Worm (Caenorhabditis elegans): ENCODE data around the gene ttr-32.

ttr-32 gene

DNA sequence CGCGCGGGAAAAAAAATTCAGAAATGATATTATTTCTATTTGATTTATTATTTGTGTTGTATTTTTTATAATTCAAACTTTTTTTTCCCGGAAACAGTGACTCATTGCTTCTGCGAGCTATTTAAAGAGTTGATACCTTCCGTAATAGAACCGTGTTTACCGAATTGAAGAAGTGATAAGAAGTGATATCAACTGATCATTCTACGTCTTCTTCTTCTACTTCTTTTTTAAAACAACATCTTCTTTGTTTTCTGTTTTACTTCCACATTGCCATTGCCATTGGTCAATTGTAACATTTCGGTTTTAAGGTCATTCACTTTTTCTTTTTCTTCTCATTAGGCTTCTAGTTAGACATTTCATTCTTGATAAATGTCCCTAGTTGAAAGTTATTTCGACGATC is at the start of gene ttr-32:
TSS of gene ttr-32 (plus strand) at position 314 of the 400 bp plus-strand sequence.
- TF ChIP-seq pag-3 (tag; optimal IDR thresholded peaks at IDR 0.05; ENCODE audit: borderline replicate concordance, insufficient read depth) (peak; percentile 6), nhr-85 (tag) (peak; percentile 60), swsn-7 (tag; optimal IDR thresholded peaks at IDR 0.05) (no peak), elt-2 (tag; optimal IDR thresholded peaks at IDR 0.05) (no peak), sptf-1 (tag; optimal IDR thresholded peaks at IDR 0.05) (no peak), elt-3 (tag; optimal IDR thresholded peaks at IDR 0.05) (peak in 2 of 6 experiments; percentile 28 to 60), lin-14 (GFP tag; optimal IDR thresholded peaks at IDR 0.05) (peak; percentile 28)

DNA sequence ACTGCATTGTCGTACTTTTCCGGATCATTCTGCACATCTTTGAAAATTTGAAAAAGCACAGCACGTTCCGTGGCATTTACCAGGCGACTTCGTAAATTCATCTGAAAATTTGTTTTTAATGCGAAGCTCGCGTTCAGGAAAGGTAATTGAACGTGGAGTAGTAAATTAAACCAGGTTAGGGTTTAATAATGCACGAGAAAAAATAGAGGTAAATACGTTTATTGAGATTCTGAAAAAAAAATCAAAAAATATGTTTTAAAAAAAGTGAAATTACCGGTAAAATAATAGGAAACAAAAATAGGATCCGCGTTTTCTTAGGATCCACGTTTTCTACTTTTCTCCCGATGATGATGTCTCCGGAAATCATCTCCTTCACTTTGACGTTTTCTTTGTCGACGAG is 47.8 kb upstream of the ttr-32 start, which contains the start of gene clk-2:
TSS of gene clk-2 (minus strand) at position 101 of the 400 bp plus-strand sequence.
- TF ChIP-seq nhr-90 (tag; optimal IDR thresholded peaks at IDR 0.05; ENCODE audit: poor library complexity) (no peak), unc-62 (GFP tag; optimal IDR thresholded peaks at IDR 0.05) (no peak), nhr-12 (tag; optimal IDR thresholded peaks at IDR 0.05) (no peak), nhr-71 (tag; optimal IDR thresholded peaks at IDR 0.05) (no peak), xbp-1 (tag; optimal IDR thresholded peaks at IDR 0.05) (no peak), vab-15 (tag; optimal IDR thresholded peaks at IDR 0.05) (no peak), nhr-85 (tag) (no peak), grh-1 (GFP tag; IDR thresholded peaks at IDR 0.05) (no peak), pag-3 (tag; optimal IDR thresholded peaks at IDR 0.05; ENCODE audit: borderline replicate concordance, insufficient read depth) (no peak), hlh-17 (GFP tag; optimal IDR thresholded peaks at IDR 0.05; ENCODE audit: borderline replicate concordance) (no peak), pax-3 (tag; optimal IDR thresholded peaks at IDR 0.05) (no peak), mab-9 (GFP tag; IDR thresholded peaks at IDR 0.05) (no peak), tbx-2 (tag; optimal IDR thresholded peaks at IDR 0.05) (no peak), lin-13 (GFP tag; optimal IDR thresholded peaks at IDR 0.05) (no peak), sox-4 (tag; optimal IDR thresholded peaks at IDR 0.05) (no peak), snu-23 (GFP tag; optimal IDR thresholded peaks at IDR 0.05) (no peak), rnt-1 (tag; optimal IDR thresholded peaks at IDR 0.05) (no peak), unc-130 (tag; optimal IDR thresholded peaks at IDR 0.05) (no peak), sptf-1 (tag; optimal IDR thresholded peaks at IDR 0.05) (no peak), egl-13 (tag; optimal IDR thresholded peaks at IDR 0.05) (no peak)

DNA sequence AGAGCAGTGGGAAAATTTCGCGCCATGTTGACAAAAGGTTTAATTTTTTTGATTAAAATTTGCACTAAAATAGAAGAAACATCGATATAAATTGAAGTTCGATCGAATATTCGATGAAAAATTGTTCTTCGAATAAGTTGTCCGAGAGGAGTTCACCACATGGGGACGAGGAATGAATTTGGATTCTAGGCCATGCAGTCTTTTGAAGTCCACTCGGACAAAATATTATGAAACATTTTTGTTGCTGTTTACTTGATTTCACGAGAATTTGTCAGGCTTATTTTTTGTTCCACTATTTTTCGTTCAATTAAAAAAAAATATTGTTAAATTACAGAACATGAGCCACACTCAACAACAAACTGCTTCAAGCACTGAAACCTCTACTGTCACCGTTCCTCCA is 45.5 kb upstream of the ttr-32 start, which contains the start of the genes cux-7 and C07H6.2:
TSS of gene cux-7 (minus strand) at position 174 of the 400 bp plus-strand sequence.
TSS of gene C07H6.2 (plus strand) at position 338 of the 400 bp plus-strand sequence.
- TF ChIP-seq ama-1 (optimal IDR thresholded peaks at IDR 0.05): peak; percentile 62
- peak; percentile 96 for TF ChIP-seq efl-3 (GFP tag; optimal IDR thresholded peaks at IDR 0.05)
- peak; percentile 22 for TF ChIP-seq zag-1 (tag; optimal IDR thresholded peaks at IDR 0.05)
- TF ChIP-seq C16A3.4 (tag; optimal IDR thresholded peaks at IDR 0.05): peak; percentile 92
- peak; percentile 79 to 87 (median 87) for TF ChIP-seq dpl-1 (GFP tag; optimal IDR thresholded peaks at IDR 0.05)
- peak; percentile 84 to 94 (median 93) for TF ChIP-seq ceh-82 (tag; optimal IDR thresholded peaks at IDR 0.05)
- TF ChIP-seq aha-1 (tag; optimal IDR thresholded peaks at IDR 0.05): no peak
- peak; percentile 96 for TF ChIP-seq lin-14 (GFP tag; optimal IDR thresholded peaks at IDR 0.05)
- peak; percentile 99 for TF ChIP-seq nhr-20 (tag; optimal IDR thresholded peaks at IDR 0.05)
- TF ChIP-seq lin-39 (tag; optimal IDR thresholded peaks at IDR 0.05): no peak
- peak; percentile 88 for TF ChIP-seq grh-1 (GFP tag; IDR thresholded peaks at IDR 0.05)
- peak; percentile 94 to 96 for TF ChIP-seq lsy-2 (tag; optimal IDR thresholded peaks at IDR 0.05)
- no peak for TF ChIP-seq egl-27 (tag; optimal IDR thresholded peaks at IDR 0.05)
- TF ChIP-seq ceh-88 (GFP tag; IDR thresholded peaks at IDR 0.05): peak; percentile 89
- peak; percentile 100 for TF ChIP-seq fkh-4 (tag; optimal IDR thresholded peaks at IDR 0.05; ENCODE audit: borderline replicate concordance)
- TF ChIP-seq tlp-1 (tag; optimal IDR thresholded peaks at IDR 0.05): no peak
- TF ChIP-seq nhr-90 (tag; optimal IDR thresholded peaks at IDR 0.05; ENCODE audit: poor library complexity): peak; percentile 99
- TF ChIP-seq nhr-12 (tag; optimal IDR thresholded peaks at IDR 0.05): no peak
- peak; percentile 92 for TF ChIP-seq aly-2 (tag; optimal IDR thresholded peaks at IDR 0.05)
- peak; percentile 98 for TF ChIP-seq swsn-7 (tag; optimal IDR thresholded peaks at IDR 0.05)
- TF ChIP-seq zip-4 (GFP tag; optimal IDR thresholded peaks at IDR 0.05): peak; percentile 97
- peak; percentile 99 for TF ChIP-seq nhr-71 (tag; optimal IDR thresholded peaks at IDR 0.05)
- peak; percentile 94 for TF ChIP-seq vab-15 (tag; optimal IDR thresholded peaks at IDR 0.05)
- peak; percentile 100 for TF ChIP-seq Y116A8C.19 (tag; optimal IDR thresholded peaks at IDR 0.05; ENCODE audit: borderline replicate concordance)
- peak; percentile 69 for TF ChIP-seq blmp-1 (tag; optimal IDR thresholded peaks at IDR 0.05)
- peak; percentile 68 for TF ChIP-seq F16B12.6 (tag; optimal IDR thresholded peaks at IDR 0.05)
- peak; percentile 85 for TF ChIP-seq unc-130 (tag; optimal IDR thresholded peaks at IDR 0.05)
- TF ChIP-seq ceh-63 (GFP tag; optimal IDR thresholded peaks at IDR 0.05): peak; percentile 99
- no peak for TF ChIP-seq ets-5 (GFP tag; IDR thresholded peaks at IDR 0.05)
- TF ChIP-seq hlh-4 (tag; optimal IDR thresholded peaks at IDR 0.05): peak; percentile 97
- TF ChIP-seq C04F5.9 (tag; optimal IDR thresholded peaks at IDR 0.05): peak; percentile 98

All from whole organism, L1 larva.